Fruit fly (Drosophila melanogaster) whole organism: ENCODE measurements around the gene CG10359.

Experiments used
- CG8478 ChIP-seq: fragments of >200 bp; optimal IDR thresholded peaks from 2 replicates; lab custom pipeline; 2018; ENCODE audit warnings: inconsistent platforms
- Dll ChIP-seq: fragments of >200 bp; optimal IDR thresholded peaks from 2 replicates; lab custom pipeline; 2017
- pan ChIP-seq: fragments of >200 bp; optimal IDR thresholded peaks from 2 replicates; lab custom pipeline; 2017
- psq ChIP-seq: fragments of >200 bp; optimal IDR thresholded peaks from 2 replicates; lab custom pipeline; 2017

DNA sequence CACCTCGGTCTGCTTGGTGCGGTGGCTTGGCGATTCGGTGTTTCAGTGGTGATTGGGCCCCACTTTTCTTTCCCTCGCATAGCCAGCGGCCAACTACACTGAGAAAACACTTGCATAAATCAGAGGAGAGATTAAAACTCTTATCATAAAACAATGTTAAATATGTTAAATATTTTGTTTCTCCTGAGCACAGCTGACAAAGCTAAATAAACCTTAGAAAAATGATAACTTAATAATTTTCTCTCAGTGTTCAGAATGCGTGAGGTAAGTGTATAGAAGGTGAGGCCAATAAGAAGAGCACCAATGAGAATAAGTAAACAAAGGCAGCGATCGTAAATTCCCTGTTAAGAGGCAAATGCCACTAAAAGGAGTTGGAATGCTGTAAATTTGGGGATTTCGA is 5.3 kb downstream of the CG10359 start:
- TF ChIP-seq psq (lab: Kevin White, UChicago) (no peak), CG8478 (lab: Kevin White, UChicago) (no peak), Dll (lab: Kevin White, UChicago) (no peak), pan (lab: Kevin White, UChicago) (no peak)
